Worm (Caenorhabditis elegans) whole organism, early embryonic: ENCODE data around the gene srsx-40.

ENCODE experiments used
- B0310.2 ChIP-seq: sonication (generic microtip); optimal IDR thresholded peaks from 2 replicates; lab custom pipeline; 2016; ENCODE audit warnings: mild to moderate bottlenecking, missing genetic modification characterization, missing compliant biosample characterization
- F13C5.2 ChIP-seq: sonication (generic microtip); optimal IDR thresholded peaks from 2 replicates; lab custom pipeline; 2017; ENCODE audit warnings: mild to moderate bottlenecking, missing genetic modification characterization, inconsistent platforms, missing compliant biosample characterization
- aly-1 ChIP-seq: sonication (generic microtip); optimal IDR thresholded peaks from 2 replicates; lab custom pipeline; 2016; ENCODE audit warnings: missing genetic modification characterization, missing compliant biosample characterization
- ama-1 ChIP-seq: fragments of 150-350 bp; optimal IDR thresholded peaks from 2 replicates; lab custom pipeline; 2014
- ceh-13 ChIP-seq: fragments of 200-800 bp; sonication (Bioruptor generic); optimal IDR thresholded peaks from 2 replicates; lab custom pipeline; 2018; ENCODE audit warnings: mild to moderate bottlenecking, missing genetic modification characterization, missing compliant biosample characterization
- ceh-36 ChIP-seq: sonication (generic microtip); optimal IDR thresholded peaks from 2 replicates; lab custom pipeline; 2016; ENCODE audit warnings: missing genetic modification characterization, inconsistent platforms, missing compliant biosample characterization
- ets-7 ChIP-seq: sonication (generic microtip); optimal IDR thresholded peaks from 2 replicates; lab custom pipeline; 2016; ENCODE audit warnings: missing genotype, missing genetic modification characterization, missing compliant biosample characterization
- flt-1 ChIP-seq: fragments of 200-800 bp; sonication (Bioruptor generic); IDR thresholded peaks from 2 replicates; pipeline ENCODE4 v1.3.6; 2022; ENCODE audit warnings: missing genetic modification characterization, missing compliant biosample characterization
- hmbx-1 ChIP-seq: sonication (generic microtip); optimal IDR thresholded peaks from 2 replicates; lab custom pipeline; 2016; ENCODE audit warnings: mild to moderate bottlenecking, missing genetic modification characterization, missing compliant biosample characterization
- hmg-4 ChIP-seq: fragments of 200-800 bp; sonication (Bioruptor generic); optimal IDR thresholded peaks from 2 replicates; lab custom pipeline; 2018; ENCODE audit warnings: mild to moderate bottlenecking, missing genetic modification characterization, missing compliant biosample characterization
- hnd-1 ChIP-seq: sonication (generic microtip); optimal IDR thresholded peaks from 2 replicates; lab custom pipeline; 2016; ENCODE audit warnings: missing genetic modification characterization, missing compliant biosample characterization
- pes-1 ChIP-seq: fragments of 200-800 bp; sonication (Bioruptor generic); IDR thresholded peaks from 2 replicates; pipeline ENCODE4 v1.3.6; 2022; ENCODE audit warnings: missing genetic modification reagents, missing genetic modification characterization, missing compliant biosample characterization
- scrt-1 ChIP-seq: fragments of 200-800 bp; sonication (Bioruptor generic); IDR thresholded peaks from 2 replicates; pipeline ENCODE4 v1.3.6; 2022; ENCODE audit warnings: missing genetic modification characterization, missing compliant biosample characterization
- sea-1 ChIP-seq: fragments of 200-800 bp; sonication (Bioruptor generic); conservative IDR thresholded peaks from 2 replicates; pipeline ENCODE4 v1.3.6; 2022; ENCODE audit warnings: missing genetic modification characterization, missing compliant biosample characterization
- tbx-11 ChIP-seq: fragments of 200-800 bp; sonication (Bioruptor generic); IDR thresholded peaks from 2 replicates; pipeline ENCODE4 v1.3.6; 2022; ENCODE audit warnings: missing genetic modification characterization, missing compliant biosample characterization
- tbx-37 ChIP-seq: fragments of 200-800 bp; sonication (Bioruptor generic); conservative IDR thresholded peaks from 2 replicates; pipeline ENCODE4 v1.3.6; 2022; ENCODE audit warnings: missing genetic modification reagents, missing genetic modification characterization, missing compliant biosample characterization
- tra-4 ChIP-seq: sonication (generic microtip); optimal IDR thresholded peaks from 2 replicates; lab custom pipeline; 2017; ENCODE audit warnings: missing genetic modification characterization, missing compliant biosample characterization

srsx-40 gene

ce11 chrV:7728003-7728678 is 24.7 kb upstream of the srsx-40 start:
- TF ChIP-seq ets-7 (tag; lab: Kevin White, UChicago) = no peak
- no peak for TF ChIP-seq tbx-11 (GFP tag; lab: Robert Waterston, UW)
- no peak for TF ChIP-seq F13C5.2 (tag; lab: Kevin White, UChicago)
- no peak for TF ChIP-seq hmg-4 (GFP tag; lab: Kevin White, UChicago)
- TF ChIP-seq flt-1 = no peak
- TF ChIP-seq tra-4 = no peak
- TF ChIP-seq aly-1 (tag; lab: Kevin White, UChicago) = no peak
- TF ChIP-seq B0310.2 (tag; lab: Kevin White, UChicago) = no peak
- no peak for TF ChIP-seq hnd-1
- TF ChIP-seq ama-1 (lab: Kevin White, UChicago) = no peak

- no peak for TF ChIP-seq tbx-37
- TF ChIP-seq B0310.2 (tag; lab: Kevin White, UChicago) = no peak
- TF ChIP-seq sea-1 = no peak
- TF ChIP-seq tra-4 = no peak
- TF ChIP-seq flt-1 = no peak
- TF ChIP-seq hmg-4 (GFP tag; lab: Kevin White, UChicago) = no peak
- TF ChIP-seq ceh-36 (tag; lab: Kevin White, UChicago) = no peak
- TF ChIP-seq pes-1 (GFP tag; lab: Robert Waterston, UW) = no peak
- no peak for TF ChIP-seq ama-1 (lab: Kevin White, UChicago)
- TF ChIP-seq hmbx-1 (tag; lab: Kevin White, UChicago) = no peak
- TF ChIP-seq ets-7 (tag; lab: Kevin White, UChicago) = no peak
- TF ChIP-seq aly-1 (tag; lab: Kevin White, UChicago) = no peak
- no peak for TF ChIP-seq F13C5.2 (tag; lab: Kevin White, UChicago)
- no peak for TF ChIP-seq hnd-1
- TF ChIP-seq tbx-11 (GFP tag; lab: Robert Waterston, UW) = no peak
- no peak for TF ChIP-seq scrt-1 (GFP tag; lab: Robert Waterston, UW)
- TF ChIP-seq ceh-13 (GFP tag; lab: Kevin White, UChicago) = no peak
Observed at ce11 chrV:7726927-7727326, 23.5 kb upstream of the srsx-40 start.

DNA sequence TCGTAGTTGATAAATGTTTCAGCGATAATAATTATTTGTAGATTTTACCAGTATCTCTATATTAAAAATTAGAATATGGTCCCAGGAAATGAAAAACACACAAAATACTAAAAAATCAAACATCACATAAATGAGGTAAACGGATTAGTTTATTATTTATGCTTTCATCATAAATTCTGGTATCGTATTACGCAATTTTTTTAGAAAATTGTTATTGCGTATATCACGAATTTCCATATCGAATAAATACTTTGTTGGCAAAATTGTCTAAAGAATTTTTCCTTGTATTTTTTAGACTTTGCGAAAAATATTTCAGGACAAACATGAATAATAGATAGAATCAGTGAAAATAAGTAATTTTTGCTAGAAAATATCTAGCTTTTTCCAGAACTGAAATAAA is 22.8 kb upstream of the srsx-40 start:
- TF ChIP-seq pes-1 (GFP tag; lab: Robert Waterston, UW) = no peak
- TF ChIP-seq tbx-11 (GFP tag; lab: Robert Waterston, UW) = no peak
- no peak for TF ChIP-seq F13C5.2 (tag; lab: Kevin White, UChicago)
- TF ChIP-seq tra-4 = no peak
- no peak for TF ChIP-seq hmbx-1 (tag; lab: Kevin White, UChicago)
- no peak for TF ChIP-seq hnd-1
- no peak for TF ChIP-seq ets-7 (tag; lab: Kevin White, UChicago)
- no peak for TF ChIP-seq aly-1 (tag; lab: Kevin White, UChicago)
- no peak for TF ChIP-seq B0310.2 (tag; lab: Kevin White, UChicago)
- no peak for TF ChIP-seq ceh-36 (tag; lab: Kevin White, UChicago)
- no peak for TF ChIP-seq ceh-13 (GFP tag; lab: Kevin White, UChicago)
- TF ChIP-seq ama-1 (lab: Kevin White, UChicago) = no peak

DNA sequence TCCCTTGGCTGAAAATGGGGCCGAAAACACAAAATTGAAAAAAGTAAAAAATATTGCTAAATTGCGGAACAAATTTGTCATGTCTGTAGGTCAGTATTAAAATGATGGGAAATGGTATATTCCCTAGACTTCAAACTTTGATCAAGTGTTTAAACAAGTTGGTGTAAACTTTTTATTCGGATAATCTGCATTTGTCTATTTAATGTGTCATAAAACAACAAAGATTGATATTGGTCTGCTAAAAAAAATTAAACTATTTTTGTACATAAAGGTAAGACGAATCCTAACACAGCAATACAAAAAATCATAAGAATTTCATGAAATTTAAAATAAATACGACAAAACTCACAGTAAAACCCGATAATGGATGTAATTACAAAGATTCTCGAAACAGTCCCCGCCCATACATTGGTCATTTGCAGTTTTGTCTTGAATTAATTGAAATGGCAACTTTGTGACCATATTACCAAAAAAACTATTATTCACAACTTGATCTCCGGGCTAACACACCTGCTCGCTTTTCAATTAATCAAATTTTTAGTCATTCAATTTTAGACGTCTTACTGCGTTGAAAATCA is 20.6 kb upstream of the srsx-40 start, which contains the start of the genes ZK105.6 and ZK105.8:
Gene ZK105.6 (minus strand): TSS at position 101 of the 578 bp plus-strand sequence.
Gene ZK105.8 (plus strand): TSS at position 528 of the 578 bp plus-strand sequence.
- TF ChIP-seq ets-7 (tag; lab: Kevin White, UChicago) (no peak), tra-4 (no peak), ceh-13 (GFP tag; lab: Kevin White, UChicago) (no peak)

DNA sequence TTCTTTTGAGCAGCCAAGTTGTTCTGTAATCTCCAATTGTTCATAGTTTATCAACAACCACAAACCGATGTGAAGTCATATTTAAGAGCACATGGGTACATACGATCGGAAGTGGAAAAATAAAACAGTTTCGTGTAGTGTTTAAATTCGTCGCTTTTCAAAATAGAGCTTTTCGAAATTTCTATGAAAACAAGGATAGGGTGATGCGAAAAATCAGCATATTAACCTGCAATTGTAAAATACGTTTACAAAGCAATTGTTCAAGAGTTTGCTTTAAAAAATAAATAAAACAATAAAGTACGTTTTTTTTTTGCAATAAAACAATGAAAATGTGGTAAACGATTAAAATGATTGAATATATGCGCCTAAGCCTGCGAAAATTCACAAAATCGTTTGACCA is 18.5 kb upstream of the srsx-40 start, which contains the start of gene ZK105.14:
Gene ZK105.14 (minus strand): TSS at position 101 of the 400 bp plus-strand sequence.
- no peak for TF ChIP-seq scrt-1 (GFP tag; lab: Robert Waterston, UW)
- no peak for TF ChIP-seq F13C5.2 (tag; lab: Kevin White, UChicago)
- TF ChIP-seq ceh-36 (tag; lab: Kevin White, UChicago) = no peak
- no peak for TF ChIP-seq tbx-37
- TF ChIP-seq B0310.2 (tag; lab: Kevin White, UChicago) = no peak
- no peak for TF ChIP-seq ama-1 (lab: Kevin White, UChicago)
- no peak for TF ChIP-seq tra-4
- no peak for TF ChIP-seq hnd-1
- TF ChIP-seq flt-1 = no peak
- TF ChIP-seq ets-7 (tag; lab: Kevin White, UChicago) = no peak
- no peak for TF ChIP-seq aly-1 (tag; lab: Kevin White, UChicago)
- TF ChIP-seq tbx-11 (GFP tag; lab: Robert Waterston, UW) = no peak
- TF ChIP-seq sea-1 = no peak
- TF ChIP-seq ceh-13 (GFP tag; lab: Kevin White, UChicago) = no peak
- no peak for TF ChIP-seq hmbx-1 (tag; lab: Kevin White, UChicago)
- no peak for TF ChIP-seq hmg-4 (GFP tag; lab: Kevin White, UChicago)
- TF ChIP-seq pes-1 (GFP tag; lab: Robert Waterston, UW) = no peak

DNA sequence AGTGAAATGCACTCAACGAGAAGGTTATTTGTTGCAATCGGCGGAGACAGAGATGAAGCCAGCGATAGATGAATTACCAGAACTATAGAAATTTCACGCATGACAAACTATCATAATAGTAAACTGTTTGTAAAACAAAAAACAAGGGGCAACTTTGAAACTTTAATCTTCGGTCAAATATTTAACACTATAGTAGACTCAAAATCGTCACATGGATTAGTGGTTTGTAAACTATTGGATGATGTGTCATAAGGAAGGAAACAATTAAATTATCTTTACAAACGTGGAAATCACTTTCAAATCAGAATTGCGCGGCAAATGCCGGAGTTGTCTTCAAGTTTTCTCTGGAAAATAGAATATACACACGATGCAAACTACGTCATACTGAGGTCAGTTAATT is 14.2 kb upstream of the srsx-40 start, which contains the start of gene ZK105.5:
Gene ZK105.5 (minus strand): TSS at position 101 of the 400 bp plus-strand sequence.
- TF ChIP-seq hmg-4 (GFP tag; lab: Kevin White, UChicago) (no peak), sea-1 (no peak), hmbx-1 (tag; lab: Kevin White, UChicago) (no peak), tbx-37 (no peak)

DNA sequence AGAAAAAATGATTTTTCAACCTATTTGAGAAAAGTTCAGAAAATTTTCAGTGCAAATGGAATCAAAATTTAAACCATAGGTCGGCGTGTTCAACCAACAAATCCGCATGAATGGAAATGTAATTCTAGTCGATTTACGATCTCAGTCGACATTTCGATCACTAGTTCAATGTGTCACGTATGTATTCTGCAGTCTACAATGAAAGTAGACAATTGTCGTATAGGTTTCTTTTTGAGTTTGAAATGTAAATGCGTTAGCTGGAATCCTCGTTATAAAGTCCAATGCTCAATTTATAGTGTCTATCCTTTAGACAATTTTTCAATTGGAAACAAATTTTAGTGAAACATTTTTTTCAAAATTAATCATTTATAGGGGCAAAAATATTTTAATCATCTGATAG is 12.6 kb upstream of the srsx-40 start, which contains the start of gene ZK105.12:
Gene ZK105.12 (minus strand): TSS at position 101 of the 400 bp plus-strand sequence.
- no peak for TF ChIP-seq F13C5.2 (tag; lab: Kevin White, UChicago)
- TF ChIP-seq scrt-1 (GFP tag; lab: Robert Waterston, UW) = no peak
- no peak for TF ChIP-seq pes-1 (GFP tag; lab: Robert Waterston, UW)
- no peak for TF ChIP-seq tbx-11 (GFP tag; lab: Robert Waterston, UW)
- no peak for TF ChIP-seq B0310.2 (tag; lab: Kevin White, UChicago)
- TF ChIP-seq ceh-13 (GFP tag; lab: Kevin White, UChicago) = no peak
- TF ChIP-seq hmg-4 (GFP tag; lab: Kevin White, UChicago) = no peak
- no peak for TF ChIP-seq tra-4
- no peak for TF ChIP-seq flt-1
- no peak for TF ChIP-seq sea-1
- TF ChIP-seq hnd-1 = no peak
- no peak for TF ChIP-seq hmbx-1 (tag; lab: Kevin White, UChicago)
